Worm (Caenorhabditis elegans): Measurements from ENCODE around the gene T06C12.11.
"Not testable (repeated sequence)": the region's sequence is repeated elsewhere in the genome, so short reads cannot be mapped to it uniquely, and the experiment has no call there.

The T06C12.11 gene

DNA sequence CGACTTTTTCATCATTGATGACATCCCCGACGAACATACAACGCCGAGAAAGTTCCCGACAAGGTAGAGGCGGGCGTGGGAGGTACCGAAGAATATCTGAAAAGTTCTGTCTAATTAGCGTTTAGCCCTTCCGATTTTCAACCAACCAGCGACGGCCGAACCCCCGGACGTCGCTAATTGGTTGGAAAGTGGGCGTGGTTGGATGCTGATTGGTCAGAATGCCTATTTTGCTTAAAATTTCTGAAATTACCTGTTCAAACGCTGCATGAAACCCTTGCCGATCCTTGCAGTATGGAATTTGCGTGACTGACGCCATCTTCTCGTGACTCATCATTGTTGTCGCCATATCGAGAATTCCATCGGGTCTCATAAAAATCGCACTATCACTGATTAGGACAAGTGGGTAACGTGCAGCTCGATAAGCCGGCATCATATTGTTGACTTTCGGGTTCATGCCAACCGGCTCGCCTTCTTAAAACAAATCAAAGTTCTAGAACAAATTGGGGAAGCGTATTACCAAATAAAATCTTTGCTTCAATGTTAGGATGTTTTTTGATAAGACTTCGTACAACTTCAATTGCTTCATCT, 5.0 kb upstream of the T06C12.11 start:
- no peak for TF ChIP-seq unc-62 (GFP tag; optimal IDR thresholded peaks at IDR 0.05)

DNA sequence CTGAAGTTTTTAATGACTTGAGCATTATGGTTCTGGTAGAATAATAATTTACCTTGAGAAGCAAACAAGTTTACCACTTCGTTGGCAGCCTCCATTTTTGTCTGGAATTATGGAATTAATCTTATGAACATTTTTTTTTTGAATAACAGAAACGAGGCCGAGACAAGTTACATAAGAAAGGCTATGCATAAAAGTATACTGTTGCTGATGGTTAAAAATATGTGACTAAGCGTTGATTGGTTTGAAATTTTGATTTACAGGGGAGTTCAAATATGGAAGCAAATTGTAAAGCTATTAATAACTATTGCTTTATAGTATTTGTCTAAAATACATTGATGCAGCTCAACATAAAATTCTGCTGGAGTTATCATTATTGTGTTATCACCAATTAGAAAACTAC, 4.0 kb upstream of the T06C12.11 start, which contains the start of gene cgt-1:
TSS of gene cgt-1 (minus strand) at position 101 of the 400 bp plus-strand sequence.
- TF ChIP-seq unc-62 (GFP tag; optimal IDR thresholded peaks at IDR 0.05) = no peak

ce11 chrV:15890115-15890514, 2.7 kb upstream of the T06C12.11 start:
- no peak for TF ChIP-seq unc-62 (GFP tag; optimal IDR thresholded peaks at IDR 0.05)

DNA sequence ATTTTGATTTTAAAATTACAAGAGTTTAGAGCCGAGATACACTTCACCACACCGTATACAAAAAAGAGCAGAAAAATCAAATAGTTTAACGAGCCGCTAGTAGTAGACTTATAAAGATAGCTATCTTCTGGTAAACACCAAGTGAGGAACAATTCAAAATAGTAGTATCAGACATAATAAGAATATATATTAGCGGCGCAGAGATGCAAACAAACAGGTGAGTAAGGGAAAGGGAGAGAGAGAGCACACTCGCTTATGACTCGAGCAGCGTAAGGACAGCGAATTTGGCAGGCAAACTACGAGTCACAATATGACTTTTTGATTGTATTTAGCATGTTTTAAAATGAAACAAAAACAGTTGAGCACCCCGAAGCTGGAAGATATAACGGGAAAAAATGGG, 1.5 kb upstream of the T06C12.11 start:
- TF ChIP-seq unc-62 (GFP tag; optimal IDR thresholded peaks at IDR 0.05) = no peak

ce11 chrV:15891761-15892160, 1.0 kb upstream of the T06C12.11 start, which contains the start of gene T06C12.12:
Gene T06C12.12, plus strand, starts transcription at chrV:15892061.
- TF ChIP-seq unc-62 (GFP tag; optimal IDR thresholded peaks at IDR 0.05) = no peak

ce11 chrV:15896671-15897070, 3.9 kb downstream of the T06C12.11 start, which contains the start of gene nhr-213:
Gene nhr-213, minus strand, starts transcription at chrV:15896771.
- no peak for TF ChIP-seq unc-62 (GFP tag; optimal IDR thresholded peaks at IDR 0.05)

- TF ChIP-seq unc-62 (GFP tag; optimal IDR thresholded peaks at IDR 0.05) = no peak
These were observed 4.9 kb downstream of the T06C12.11 start, which contains the start of gene str-60 for ce11 chrV:15897696-15898095. Gene str-60, plus strand, starts transcription at chrV:15897996.

DNA sequence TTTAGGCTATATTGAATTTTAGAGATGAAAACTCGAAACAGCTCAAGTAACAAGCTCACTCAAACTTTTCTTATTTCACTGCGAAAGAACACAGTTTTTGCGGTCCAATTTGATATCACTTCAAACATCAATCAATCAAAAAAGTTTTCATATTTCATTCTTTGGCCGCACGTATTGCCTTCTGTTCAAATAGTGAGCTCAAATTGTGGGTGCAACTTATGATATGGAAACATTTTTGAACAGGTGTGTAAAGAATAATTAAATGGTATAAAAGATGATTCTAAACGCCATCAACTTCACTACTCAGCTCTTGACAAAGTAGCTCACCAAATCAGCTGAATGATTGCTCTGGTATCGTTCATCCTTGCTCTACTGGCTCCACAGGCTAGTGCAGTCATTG, 6.9 kb downstream of the T06C12.11 start, which contains the start of gene T06C12.14:
TSS of gene T06C12.14 (plus strand) at position 301 of the 400 bp plus-strand sequence.
- TF ChIP-seq unc-62 (GFP tag; optimal IDR thresholded peaks at IDR 0.05) = no peak

- TF ChIP-seq unc-62 (GFP tag; optimal IDR thresholded peaks at IDR 0.05) = no peak
These were observed 7.8 kb downstream of the T06C12.11 start for ce11 chrV:15900564-15900963.

DNA sequence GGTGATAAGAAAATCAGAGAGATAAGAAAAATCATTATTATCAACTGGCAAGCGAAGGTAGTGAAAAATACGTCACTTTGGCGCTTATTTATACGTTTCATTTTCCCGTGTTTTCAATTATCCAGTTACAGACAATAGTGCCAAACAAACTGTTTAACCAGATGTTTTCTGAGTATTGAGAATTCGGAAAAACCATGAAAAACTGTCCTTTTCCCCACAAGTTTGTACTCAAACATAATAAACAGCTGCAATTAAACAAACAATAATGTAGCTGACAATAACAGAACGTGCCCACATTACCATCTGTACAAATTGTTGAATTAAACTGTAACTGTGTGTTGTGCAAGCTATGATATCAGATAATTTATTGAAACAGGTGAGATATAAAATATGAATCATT, 12.7 kb downstream of the T06C12.11 start, which contains the start of the genes F35E8.1 and F35E8.2:
TSS of gene F35E8.1 (minus strand) at position 101 of the 400 bp plus-strand sequence.
TSS of gene F35E8.2 (plus strand) at position 132 of the 400 bp plus-strand sequence.
- not testable (repeated sequence) for TF ChIP-seq unc-62 (GFP tag; optimal IDR thresholded peaks at IDR 0.05)

DNA sequence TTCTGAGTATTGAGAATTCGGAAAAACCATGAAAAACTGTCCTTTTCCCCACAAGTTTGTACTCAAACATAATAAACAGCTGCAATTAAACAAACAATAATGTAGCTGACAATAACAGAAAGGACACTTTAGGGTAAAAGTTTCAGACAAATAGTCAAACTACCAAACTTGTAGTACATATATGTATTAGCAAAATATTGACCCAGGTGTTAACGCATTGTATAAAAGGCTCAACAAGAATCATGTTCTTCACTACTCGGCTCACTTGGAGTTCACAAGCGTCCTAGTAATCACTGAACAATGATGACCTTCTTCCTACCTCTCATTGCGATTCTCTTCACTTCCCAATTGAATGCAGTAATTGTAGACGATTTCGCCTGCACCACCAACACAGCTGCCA, 19.1 kb downstream of the T06C12.11 start, which contains the start of gene F35E8.6:
TSS of gene F35E8.6 (plus strand) at position 301 of the 400 bp plus-strand sequence.
- TF ChIP-seq unc-62 (GFP tag; optimal IDR thresholded peaks at IDR 0.05) = no peak

ce11 chrV:15912677-15913076, 19.9 kb downstream of the T06C12.11 start:
- no peak for TF ChIP-seq unc-62 (GFP tag; optimal IDR thresholded peaks at IDR 0.05)

ce11 chrV:15913714-15914113, 20.9 kb downstream of the T06C12.11 start, which contains the start of gene F35E8.7:
Gene F35E8.7, plus strand, starts transcription at chrV:15914014.
- no peak for TF ChIP-seq unc-62 (GFP tag; optimal IDR thresholded peaks at IDR 0.05)

ce11 chrV:15914774-15915173, 22.0 kb downstream of the T06C12.11 start:
- no peak for TF ChIP-seq unc-62 (GFP tag; optimal IDR thresholded peaks at IDR 0.05)

DNA sequence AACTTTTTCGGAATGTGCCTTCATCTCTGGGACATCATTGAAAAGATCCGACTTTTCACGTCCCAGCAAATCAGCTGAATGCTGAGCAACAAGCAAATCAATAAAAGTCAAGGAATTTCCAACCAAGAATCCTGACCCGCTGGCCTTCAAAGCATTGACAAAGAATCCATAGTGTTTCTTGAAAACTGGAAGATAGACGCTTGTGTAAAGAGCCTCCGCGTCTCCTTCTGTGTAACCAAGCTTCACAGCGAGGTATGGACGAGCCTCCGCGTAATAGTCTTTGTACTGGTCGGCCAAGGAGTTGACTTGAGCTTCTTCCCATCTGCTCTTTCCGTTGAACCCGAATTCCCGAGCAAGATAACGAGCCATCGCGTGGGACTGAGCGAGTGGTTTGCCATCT, 22.5 kb downstream of the T06C12.11 start:
- no peak for TF ChIP-seq unc-62 (GFP tag; optimal IDR thresholded peaks at IDR 0.05)

ce11 chrV:15915919-15916318, 23.1 kb downstream of the T06C12.11 start, which contains the start of gene gst-38:
Gene gst-38, minus strand, starts transcription at chrV:15916070.
- no peak for TF ChIP-seq unc-62 (GFP tag; optimal IDR thresholded peaks at IDR 0.05)

DNA sequence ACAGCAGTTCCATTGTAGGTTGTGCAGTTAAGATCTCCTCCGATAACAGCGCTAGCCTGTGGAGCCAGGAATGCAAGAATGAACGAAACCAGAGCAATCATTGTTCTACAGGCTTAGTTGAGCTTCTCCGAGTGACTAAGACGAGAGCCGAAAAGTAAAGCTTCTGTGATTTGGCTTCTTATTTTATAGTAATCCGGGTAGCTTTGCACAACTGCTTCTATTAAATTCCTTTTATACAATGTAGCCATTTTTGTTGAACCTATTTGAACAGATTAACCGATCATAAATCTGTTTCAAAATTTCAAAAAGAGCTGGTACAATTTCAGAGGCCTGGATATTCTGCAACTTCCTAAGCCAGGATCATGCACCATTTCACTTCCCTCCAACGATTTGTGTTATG, 24.7 kb downstream of the T06C12.11 start, which contains the start of gene F35E8.9:
TSS of gene F35E8.9 (minus strand) at position 101 of the 400 bp plus-strand sequence.
- TF ChIP-seq unc-62 (GFP tag; optimal IDR thresholded peaks at IDR 0.05) = no peak
